Worm (Caenorhabditis elegans) whole organism, late embryonic: ENCODE measurements around the gene F55A4.13.

Experiments
- dmd-4 ChIP-seq: sonication (generic microtip); optimal IDR thresholded peaks from 2 replicates; lab custom pipeline; 2016; ENCODE audit warnings: borderline replicate concordance, missing genetic modification characterization, missing compliant biosample characterization
- hlh-13 ChIP-seq: fragments of 200-800 bp; sonication (Bioruptor generic); optimal IDR thresholded peaks from 2 replicates; lab custom pipeline; 2018; ENCODE audit warnings: mild to moderate bottlenecking, missing genetic modification characterization, missing compliant biosample characterization
- hlh-8 ChIP-seq: sonication (generic microtip); optimal IDR thresholded peaks from 2 replicates; lab custom pipeline; 2016; ENCODE audit warnings: missing genotype, missing genetic modification characterization, missing compliant biosample characterization
- lim-6 ChIP-seq: sonication (generic microtip); optimal IDR thresholded peaks from 2 replicates; lab custom pipeline; 2016; ENCODE audit warnings: missing genetic modification characterization, missing compliant biosample characterization

DNA sequence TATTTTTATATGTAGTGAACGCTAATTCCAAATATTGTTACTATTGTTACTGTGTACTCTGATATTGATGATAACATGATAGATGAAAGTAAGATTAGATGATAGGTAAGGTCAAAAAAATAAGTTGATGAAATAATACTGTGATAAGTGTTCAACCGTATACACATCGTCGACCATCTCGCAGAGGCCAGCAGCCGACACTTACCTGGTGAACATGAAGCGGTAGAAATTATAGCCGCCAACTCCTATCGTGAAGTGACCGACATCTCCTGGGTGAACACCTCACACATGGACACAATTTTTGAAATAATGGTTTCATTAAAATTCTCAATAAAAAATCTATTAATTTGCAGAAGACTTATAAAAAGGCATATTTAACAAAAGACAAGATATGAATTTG lies 10.0 kb upstream of the F55A4.13 start:
- TF ChIP-seq hlh-8 (tag; lab: Kevin White, UChicago) (no peak), hlh-13 (no peak), dmd-4 (tag; lab: Kevin White, UChicago) (no peak), lim-6 (tag; lab: Kevin White, UChicago) (no peak)
